Fruit fly (Drosophila melanogaster): ENCODE data around the gene CG2698.

The CG2698 gene

dm6 chr3R:7977011-7977925, 24.1 kb upstream of the CG2698 start:
- no peak for TF ChIP-seq EcR (GFP tag; optimal IDR thresholded peaks at IDR 0.05)
- 0 out of 3 replicates have a peak, but pooled peaks have one; percentile 31 for TF ChIP-seq CG4496 (GFP tag; IDR thresholded peaks at IDR 0.05)
- TF ChIP-seq CG8159 (tag; optimal IDR thresholded peaks at IDR 0.05), result peak; percentile 16
- TF ChIP-seq CG34367 (tag; optimal IDR thresholded peaks at IDR 0.05), result peak; percentile 8
- no peak for TF ChIP-seq D1 (tag; optimal IDR thresholded peaks at IDR 0.05)

dm6 chr3R:7978379-7979009, 22.9 kb upstream of the CG2698 start, which contains the start of the genes CD98hc and Os-C:
Gene CD98hc, minus strand, starts transcription at chr3R:7978428.
Gene Os-C, plus strand, starts transcription at chr3R:7978959.
- TF ChIP-seq Pif1B (GFP tag; optimal IDR thresholded peaks at IDR 0.05) (no peak), CG12605 (GFP tag; IDR thresholded peaks at IDR 0.05) (0 out of 2 replicates have a peak, but pooled peaks have one; percentile 17)

- TF ChIP-seq CG13204 (GFP tag; optimal IDR thresholded peaks at IDR 0.05) (no peak), CG15710 (tag; optimal IDR thresholded peaks at IDR 0.05) (no peak), CG8301 (tag; optimal IDR thresholded peaks at IDR 0.05) (no peak), CG17806 (tag; optimal IDR thresholded peaks at IDR 0.05) (no peak), Ets98B (GFP tag; IDR thresholded peaks at IDR 0.05) (no peak), fd96Ca (GFP tag; IDR thresholded peaks at IDR 0.05) (no peak), CG14655 (GFP tag; optimal IDR thresholded peaks at IDR 0.05) (no peak), CG12605 (GFP tag; IDR thresholded peaks at IDR 0.05) (no peak), Pif1B (GFP tag; optimal IDR thresholded peaks at IDR 0.05) (no peak), EcR (GFP tag; optimal IDR thresholded peaks at IDR 0.05) (no peak), CG10348 (GFP tag; IDR thresholded peaks at IDR 0.05) (no peak), CG9948 (tag; optimal IDR thresholded peaks at IDR 0.05) (no peak), gl (tag; optimal IDR thresholded peaks at IDR 0.05) (no peak)
Observed at dm6 chr3R:7980222-7980621, 21.1 kb upstream of the CG2698 start, which contains the start of gene Sfp84E. Gene Sfp84E, minus strand, starts transcription at chr3R:7980322.

dm6 chr3R:7981396-7981795, 20.0 kb upstream of the CG2698 start:
- no peak for TF ChIP-seq CG34367 (tag; optimal IDR thresholded peaks at IDR 0.05)
- TF ChIP-seq D1 (tag; optimal IDR thresholded peaks at IDR 0.05), result peak; percentile 83

dm6 chr3R:7990257-7990656, 11.1 kb upstream of the CG2698 start:
- no peak for TF ChIP-seq CG32121 (GFP tag; IDR thresholded peaks at IDR 0.05)
- no peak for TF ChIP-seq rn (GFP tag; IDR thresholded peaks at IDR 0.05)
- TF ChIP-seq EcR (GFP tag; optimal IDR thresholded peaks at IDR 0.05), result no peak
- TF ChIP-seq CG15710 (tag; optimal IDR thresholded peaks at IDR 0.05), result no peak
- no peak for TF ChIP-seq CG8301 (tag; optimal IDR thresholded peaks at IDR 0.05)
- TF ChIP-seq D1 (tag; optimal IDR thresholded peaks at IDR 0.05), result no peak
- no peak for TF ChIP-seq gl (tag; optimal IDR thresholded peaks at IDR 0.05)
- TF ChIP-seq Pif1A (GFP tag; optimal IDR thresholded peaks at IDR 0.05), result no peak
- TF ChIP-seq fd96Ca (GFP tag; IDR thresholded peaks at IDR 0.05), result no peak
- no peak for TF ChIP-seq Pif1B (GFP tag; optimal IDR thresholded peaks at IDR 0.05)

dm6 chr3R:7990799-7991423, 10.5 kb upstream of the CG2698 start:
- TF ChIP-seq Ets98B (GFP tag; IDR thresholded peaks at IDR 0.05) (no peak), EcR (GFP tag; optimal IDR thresholded peaks at IDR 0.05) (peak; percentile 13), fd96Ca (GFP tag; IDR thresholded peaks at IDR 0.05) (0 out of 3 replicates have a peak, but pooled peaks have one; percentile 14)

dm6 chr3R:7991446-7991845, 9.9 kb upstream of the CG2698 start:
- TF ChIP-seq CG4496 (GFP tag; IDR thresholded peaks at IDR 0.05), result 0 out of 3 replicates have a peak, but pooled peaks have one; percentile 8
- no peak for TF ChIP-seq CG8159 (tag; optimal IDR thresholded peaks at IDR 0.05)

dm6 chr3R:7992100-7992499, 9.3 kb upstream of the CG2698 start:
- no peak for TF ChIP-seq CG9948 (tag; optimal IDR thresholded peaks at IDR 0.05)
- no peak for TF ChIP-seq gl (tag; optimal IDR thresholded peaks at IDR 0.05)
- TF ChIP-seq Snoo (tag; optimal IDR thresholded peaks at IDR 0.05), result no peak
- TF ChIP-seq D1 (tag; optimal IDR thresholded peaks at IDR 0.05), result no peak
- no peak for TF ChIP-seq fd96Ca (GFP tag; IDR thresholded peaks at IDR 0.05)
- no peak for TF ChIP-seq rn (GFP tag; IDR thresholded peaks at IDR 0.05)
- TF ChIP-seq Ets98B (GFP tag; IDR thresholded peaks at IDR 0.05), result no peak
- no peak for TF ChIP-seq CG13204 (GFP tag; optimal IDR thresholded peaks at IDR 0.05)
- TF ChIP-seq CG32121 (GFP tag; IDR thresholded peaks at IDR 0.05), result peak; percentile 24; the same call in 1 of the 2 replicates
- TF ChIP-seq CG4496 (GFP tag; IDR thresholded peaks at IDR 0.05), result peak; percentile 55; the same call in 2 of the 3 replicates
- no peak for TF ChIP-seq CG10348 (GFP tag; IDR thresholded peaks at IDR 0.05)
- no peak for TF ChIP-seq Pif1A (GFP tag; optimal IDR thresholded peaks at IDR 0.05)
- TF ChIP-seq CG15710 (tag; optimal IDR thresholded peaks at IDR 0.05), result no peak
- no peak for TF ChIP-seq CG34367 (tag; optimal IDR thresholded peaks at IDR 0.05)
- TF ChIP-seq CG14655 (GFP tag; optimal IDR thresholded peaks at IDR 0.05), result peak; percentile 38
- peak; percentile 7 for TF ChIP-seq CG8159 (tag; optimal IDR thresholded peaks at IDR 0.05)
- TF ChIP-seq EcR (GFP tag; optimal IDR thresholded peaks at IDR 0.05), result no peak
- TF ChIP-seq CG12605 (GFP tag; IDR thresholded peaks at IDR 0.05), result no peak
- no peak for TF ChIP-seq CG17806 (tag; optimal IDR thresholded peaks at IDR 0.05)
- peak; percentile 48 for TF ChIP-seq CG8301 (tag; optimal IDR thresholded peaks at IDR 0.05)
- TF ChIP-seq Pif1B (GFP tag; optimal IDR thresholded peaks at IDR 0.05), result no peak
